Fruit fly (Drosophila melanogaster) whole organism, embryonic: Measurements from ENCODE around the gene regucalcin.

Source experiments
- ATbp ChIP-seq: fragments of 200-800 bp; sonication (Bioruptor generic); optimal IDR thresholded peaks from 2 replicates; lab custom pipeline; 2017; ENCODE audit warnings: missing biosample characterization, mild to moderate bottlenecking, missing genetic modification characterization, missing genetic modification reagents
- CG10979 ChIP-seq: fragments of 200-800 bp; sonication (Bioruptor generic); optimal IDR thresholded peaks from 2 replicates; lab custom pipeline; 2018; ENCODE audit warnings: missing biosample characterization, mild to moderate bottlenecking, missing genetic modification characterization, moderate library complexity
- CG13424 ChIP-seq: fragments of 200-800 bp; sonication (Bioruptor generic); optimal IDR thresholded peaks from 2 replicates; lab custom pipeline; 2019; ENCODE audit warnings: missing biosample characterization, mild to moderate bottlenecking, missing genetic modification characterization, moderate library complexity
- CG14050 ChIP-seq: fragments of 200-800 bp; sonication (Bioruptor generic); IDR thresholded peaks from 3 replicates; pipeline ENCODE4 v1.3.6; 2022; ENCODE audit warnings: missing biosample characterization, missing genetic modification characterization
- CG15269 ChIP-seq: fragments of 200-800 bp; sonication (Bioruptor generic); optimal IDR thresholded peaks from 2 replicates; lab custom pipeline; 2018; ENCODE audit warnings: missing biosample characterization, mild to moderate bottlenecking, missing genetic modification characterization, moderate library complexity
- CG16815 ChIP-seq: fragments of 200-800 bp; sonication (Bioruptor generic); optimal IDR thresholded peaks from 3 replicates; lab custom pipeline; 2017; ENCODE audit warnings: missing biosample characterization, mild to moderate bottlenecking, missing genetic modification characterization
- CG17328 ChIP-seq: fragments of 200-800 bp; sonication (Bioruptor generic); IDR thresholded peaks from 2 replicates; pipeline ENCODE4 v1.3.6; 2022; ENCODE audit warnings: missing biosample characterization, missing genetic modification characterization
- CG18262 ChIP-seq: fragments of 200-800 bp; optimal IDR thresholded peaks from 3 replicates; lab custom pipeline; 2019; ENCODE audit warnings: missing biosample characterization, mild to moderate bottlenecking, missing genetic modification characterization, moderate library complexity
- CG2875 ChIP-seq: fragments of 200-800 bp; sonication (Bioruptor generic); optimal IDR thresholded peaks from 2 replicates; lab custom pipeline; 2017; ENCODE audit warnings: missing biosample characterization, mild to moderate bottlenecking, missing genetic modification characterization, missing genetic modification reagents
- CG2889 ChIP-seq: fragments of 200-800 bp; sonication (Bioruptor generic); IDR thresholded peaks from 3 replicates; pipeline ENCODE4 v1.3.6; 2022; ENCODE audit warnings: missing biosample characterization, missing genetic modification characterization
- CG32532 ChIP-seq: fragments of 200-800 bp; sonication (Bioruptor generic); IDR thresholded peaks from 2 replicates; pipeline ENCODE4 v1.3.6; 2022; ENCODE audit warnings: missing biosample characterization, missing genetic modification characterization
- CG32772 ChIP-seq: fragments of 200-800 bp; sonication (Bioruptor generic); IDR thresholded peaks from 2 replicates; pipeline ENCODE4 v1.3.6; 2022; ENCODE audit warnings: missing biosample characterization, missing genetic modification characterization
- CG4328 ChIP-seq: fragments of 200-800 bp; sonication (Bioruptor generic); optimal IDR thresholded peaks from 3 replicates; lab custom pipeline; 2017; ENCODE audit warnings: missing biosample characterization, missing genetic modification reagents, missing genetic modification characterization
- CG4424 ChIP-seq: fragments of 200-800 bp; sonication (Bioruptor generic); optimal IDR thresholded peaks from 3 replicates; lab custom pipeline; 2016; ENCODE audit warnings: missing biosample characterization, missing genetic modification characterization
- CG6813 ChIP-seq: fragments of 200-800 bp; sonication (Bioruptor generic); optimal IDR thresholded peaks from 2 replicates; lab custom pipeline; 2017; ENCODE audit warnings: missing biosample characterization, missing genetic modification characterization, mild to moderate bottlenecking, moderate library complexity, missing genetic modification reagents
- CG7357 ChIP-seq: fragments of 200-800 bp; sonication (Bioruptor generic); IDR thresholded peaks from 3 replicates; pipeline ENCODE4 v1.3.6; 2022; ENCODE audit warnings: missing biosample characterization, missing genetic modification characterization
- CG8089 ChIP-seq: fragments of 200-800 bp; sonication (Bioruptor generic); optimal IDR thresholded peaks from 3 replicates; lab custom pipeline; 2016; ENCODE audit warnings: missing biosample characterization, missing genetic modification characterization
- CG8359 ChIP-seq: fragments of 200-800 bp; sonication (Bioruptor generic); optimal IDR thresholded peaks from 2 replicates; lab custom pipeline; 2017; ENCODE audit warnings: missing biosample characterization, mild to moderate bottlenecking, missing genetic modification characterization, borderline replicate concordance
- CG9437 ChIP-seq: fragments of 200-800 bp; sonication (Bioruptor generic); optimal IDR thresholded peaks from 2 replicates; lab custom pipeline; 2018; ENCODE audit warnings: missing biosample characterization, mild to moderate bottlenecking, missing genetic modification characterization
- CHES-1-like ChIP-seq: fragments of 200-800 bp; sonication (Bioruptor generic); optimal IDR thresholded peaks from 2 replicates; lab custom pipeline; 2016; ENCODE audit warnings: missing biosample characterization, missing genetic modification characterization
- Dad ChIP-seq: fragments of 200-800 bp; sonication (Bioruptor generic); optimal IDR thresholded peaks from 3 replicates; lab custom pipeline; 2016; ENCODE audit warnings: missing biosample characterization, missing genetic modification characterization
- Ets65A ChIP-seq: fragments of 200-800 bp; sonication (Bioruptor generic); peaks from one replicate; lab custom pipeline; 2016; ENCODE audit warnings: missing biosample characterization, missing genetic modification characterization
- Gug ChIP-seq: fragments of 200-800 bp; sonication (Bioruptor generic); IDR thresholded peaks from 4 replicates; pipeline ENCODE4 v1.3.6; 2022; ENCODE audit warnings: missing biosample characterization, missing genetic modification characterization
- H2.0 ChIP-seq: fragments of 200-800 bp; sonication (Bioruptor generic); IDR thresholded peaks from 2 replicates; pipeline ENCODE4 v1.3.6; 2022; ENCODE audit warnings: missing biosample characterization, missing genetic modification characterization
- HLH54F ChIP-seq: fragments of 200-800 bp; sonication (Bioruptor generic); optimal IDR thresholded peaks from 3 replicates; lab custom pipeline; 2016; ENCODE audit warnings: missing biosample characterization, missing genetic modification characterization
- HmgZ ChIP-seq: fragments of 200-800 bp; sonication (Bioruptor generic); optimal IDR thresholded peaks from 2 replicates; lab custom pipeline; 2018; ENCODE audit warnings: missing biosample characterization, mild to moderate bottlenecking, missing genetic modification characterization
- Hsf ChIP-seq: fragments of 200-800 bp; sonication (Bioruptor generic); optimal IDR thresholded peaks from 3 replicates; lab custom pipeline; 2016; ENCODE audit warnings: missing biosample characterization, missing genetic modification characterization
- Mad ChIP-seq: fragments of 200-800 bp; sonication (Bioruptor generic); optimal IDR thresholded peaks from 2 replicates; lab custom pipeline; 2016; ENCODE audit warnings: missing biosample characterization, missing genetic modification characterization
- Med ChIP-seq: fragments of 200-800 bp; sonication (Bioruptor generic); peaks from one replicate; lab custom pipeline; 2016; ENCODE audit warnings: missing biosample characterization, missing genetic modification characterization, mild to moderate bottlenecking, inconsistent platforms, moderate library complexity
- PHDP ChIP-seq: fragments of 200-800 bp; sonication (Bioruptor generic); optimal IDR thresholded peaks from 3 replicates; lab custom pipeline; 2018; ENCODE audit warnings: missing biosample characterization, mild to moderate bottlenecking, missing genetic modification characterization, moderate library complexity
- Rfx ChIP-seq: fragments of 200-800 bp; sonication (Bioruptor generic); IDR thresholded peaks from 2 replicates; pipeline ENCODE4 v1.3.6; 2022; ENCODE audit warnings: missing biosample characterization, missing genetic modification characterization
- Sox102F ChIP-seq: fragments of 200-800 bp; sonication (Bioruptor generic); optimal IDR thresholded peaks from 2 replicates; lab custom pipeline; 2018; ENCODE audit warnings: missing biosample characterization, mild to moderate bottlenecking, missing genetic modification characterization, moderate library complexity
- Ssrp ChIP-seq: fragments of 200-800 bp; sonication (Bioruptor generic); optimal IDR thresholded peaks from 2 replicates; lab custom pipeline; 2018; ENCODE audit warnings: missing biosample characterization, mild to moderate bottlenecking, missing genetic modification characterization, moderate library complexity
- br ChIP-seq: fragments of >200 bp; optimal IDR thresholded peaks from 2 replicates; lab custom pipeline; 2017
- bsh ChIP-seq, 2 experiments: fragments of 200-800 bp; sonication (Bioruptor generic); optimal IDR thresholded peaks; 2 replicates each; lab custom pipeline; 2017 to 2018; ENCODE audit warnings: mild to moderate bottlenecking in 2 of 2, missing biosample characterization in 2 of 2, missing genetic modification characterization in 2 of 2, moderate library complexity in 1 of 2
- dysf ChIP-seq: fragments of 200-800 bp; sonication (Bioruptor generic); IDR thresholded peaks from 3 replicates; pipeline ENCODE4 v1.3.6; 2022; ENCODE audit warnings: missing biosample characterization, missing genetic modification characterization
- lilli ChIP-seq: fragments of 200-800 bp; sonication (Bioruptor generic); optimal IDR thresholded peaks from 3 replicates; lab custom pipeline; 2016; ENCODE audit warnings: missing biosample characterization, missing genetic modification characterization
- mld ChIP-seq: fragments of 200-800 bp; sonication (Bioruptor generic); IDR thresholded peaks from 3 replicates; pipeline ENCODE4 v1.3.6; 2022; ENCODE audit warnings: missing biosample characterization, missing genetic modification characterization; ENCODE audit not compliant: partially characterized antibody
- nom ChIP-seq: fragments of 200-800 bp; sonication (Bioruptor generic); optimal IDR thresholded peaks from 2 replicates; lab custom pipeline; 2017; ENCODE audit warnings: missing biosample characterization, missing genetic modification characterization, mild to moderate bottlenecking, moderate library complexity, missing genetic modification reagents
- peb ChIP-seq: fragments of 200-800 bp; sonication (Bioruptor generic); IDR thresholded peaks from 2 replicates; pipeline ENCODE4 v1.3.6; 2022; ENCODE audit warnings: missing biosample characterization, missing genetic modification characterization
- prd ChIP-seq, 3 experiments: fragments of >200 bp in 2 of 3; fragments of 200-800 bp in 1 of 3; sonication (Bioruptor generic) in 1 of 3; optimal IDR thresholded peaks in 2 of 3; IDR thresholded peaks in 1 of 3; 2 replicates in 2 of 3; 3 replicates in 1 of 3; pipeline versions ENCODE4 v1.3.6 to Lab custom; 2017 to 2022; ENCODE audit warnings: missing biosample characterization in 1 of 3, missing genetic modification characterization in 1 of 3
- ranshi ChIP-seq: fragments of 200-800 bp; sonication (Bioruptor generic); IDR thresholded peaks from 2 replicates; pipeline ENCODE4 v1.3.6; 2022; ENCODE audit warnings: missing biosample characterization, missing genetic modification characterization
- rib ChIP-seq: fragments of 200-800 bp; sonication (Bioruptor generic); IDR thresholded peaks from 2 replicates; pipeline ENCODE4 v1.3.6; 2022; ENCODE audit warnings: missing biosample characterization, missing genetic modification characterization
- sisA ChIP-seq: fragments of 200-800 bp; sonication (Bioruptor generic); IDR thresholded peaks from 2 replicates; pipeline ENCODE4 v1.3.6; 2022; ENCODE audit warnings: missing biosample characterization, missing genetic modification characterization
- tap ChIP-seq: fragments of 200-800 bp; optimal IDR thresholded peaks from 3 replicates; lab custom pipeline; 2019; ENCODE audit warnings: missing biosample characterization, mild to moderate bottlenecking, missing genetic modification characterization, moderate library complexity
- tgo ChIP-seq: fragments of 200-800 bp; sonication (Bioruptor generic); IDR thresholded peaks from 3 replicates; pipeline ENCODE4 v1.3.6; 2022; ENCODE audit warnings: missing biosample characterization, missing genetic modification characterization
- tin ChIP-seq: fragments of 200-800 bp; sonication (Bioruptor generic); optimal IDR thresholded peaks from 3 replicates; lab custom pipeline; 2016; ENCODE audit warnings: missing biosample characterization, missing genetic modification characterization
- tup ChIP-seq: fragments of 200-800 bp; sonication (Bioruptor generic); optimal IDR thresholded peaks from 2 replicates; lab custom pipeline; 2016; ENCODE audit warnings: missing biosample characterization, mild to moderate bottlenecking, missing genetic modification characterization, moderate library complexity
- zfh2 ChIP-seq: fragments of 200-800 bp; sonication (Bioruptor generic); optimal IDR thresholded peaks from 2 replicates; lab custom pipeline; 2016; ENCODE audit warnings: missing biosample characterization, missing genetic modification characterization

regucalcin gene

DNA sequence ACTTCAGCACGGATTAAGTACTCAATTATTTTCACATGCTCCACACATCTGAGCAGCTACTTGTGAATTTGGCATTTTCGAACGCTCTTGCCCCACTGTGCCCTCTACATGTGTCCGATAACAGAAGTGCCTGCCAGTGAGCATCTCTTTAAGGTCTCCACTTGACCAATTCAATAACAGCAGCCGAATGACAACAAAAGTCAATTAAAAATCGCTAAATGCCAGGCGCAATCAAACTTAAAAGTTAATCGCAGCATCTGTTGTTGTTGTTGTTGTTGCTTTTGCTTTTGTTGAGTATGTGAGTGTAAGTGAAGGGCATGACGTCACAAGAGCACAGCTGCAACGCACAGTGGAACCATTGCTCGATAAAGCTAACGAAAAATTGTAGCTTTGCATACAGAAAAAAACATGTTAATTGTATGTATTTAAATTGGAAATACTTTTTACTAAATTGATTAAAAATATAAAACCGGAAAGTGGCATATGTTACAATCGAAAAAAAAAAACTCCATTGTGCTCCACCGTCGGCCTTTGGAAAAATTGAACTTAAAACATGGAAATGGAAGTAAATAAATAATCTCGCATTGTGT lies 2.7 kb downstream of the regucalcin start (continued):
- TF ChIP-seq CG8359 (GFP tag; lab: Kevin White, UChicago) (peak; percentile 67), Rfx (GFP tag; lab: Robert Waterston, UW) (peak; percentile 23), sisA (GFP tag; lab: Robert Waterston, UW) (peak; percentile 34; the same call in 1 of the 2 replicates), CHES-1-like (GFP tag; lab: Kevin White, UChicago) (peak; percentile 5), CG4328 (GFP tag; lab: Kevin White, UChicago) (no peak), CG6813 (peak; percentile 13), HmgZ (tag; lab: Kevin White, UChicago) (peak; percentile 28), Mad (GFP tag; lab: Kevin White, UChicago) (peak; percentile 14), CG16815 (GFP tag; lab: Kevin White, UChicago) (no peak), CG14050 (GFP tag; lab: Robert Waterston, UW) (0 out of 3 replicates have a peak, but pooled peaks have one; percentile 9), Med (GFP tag; lab: Kevin White, UChicago) (peak; percentile 82), lilli (GFP tag; lab: Kevin White, UChicago) (peak; percentile 26), CG15269 (tag; lab: Kevin White, UChicago) (peak; percentile 37), br (lab: Kevin White, UChicago) (no peak), CG2875 (GFP tag; lab: Kevin White, UChicago) (no peak), CG32532 (GFP tag; lab: Robert Waterston, UW) (peak; percentile 34), CG8089 (no peak), ATbp (GFP tag; lab: Kevin White, UChicago) (no peak), ranshi (peak; percentile 68), CG4424 (peak; percentile 21), peb (GFP tag; lab: Robert Waterston, UW) (0 out of 2 replicates have a peak, but pooled peaks have one; percentile 39), dysf (peak; percentile 40; the same call in 1 of the 3 replicates), CG9437 (peak; percentile 4), Gug (peak; percentile 27; the same call in 2 of the 4 replicates), CG2889 (GFP tag; lab: Robert Waterston, UW) (no peak), nom (GFP tag; lab: Kevin White, UChicago) (peak; percentile 12), tgo (GFP tag; lab: Robert Waterston, UW) (peak; percentile 20; the same call in 1 of the 3 replicates), CG10979 (tag; lab: Kevin White, UChicago) (peak; percentile 46), Dad (GFP tag; lab: Kevin White, UChicago) (peak; percentile 20), CG18262 (tag; lab: Kevin White, UChicago) (peak; percentile 46), Hsf (peak; percentile 17), mld (no peak), H2.0 (GFP tag; lab: Robert Waterston, UW) (peak; percentile 30), CG17328 (GFP tag; lab: Robert Waterston, UW) (peak; percentile 56; the same call in 1 of the 2 replicates), HLH54F (peak; percentile 18), tup (no peak), rib (GFP tag; lab: Robert Waterston, UW) (no peak), CG13424 (peak; percentile 28), prd (optimal IDR thresholded peaks at IDR 0.05; lab: Kevin White, UChicago) (no peak), prd (GFP tag; IDR thresholded peaks at IDR 0.05; lab: Robert Waterston, UW) (peak; percentile 27), Ets65A (peak; percentile 74), CG7357 (GFP tag; lab: Robert Waterston, UW) (0 out of 3 replicates have a peak, but pooled peaks have one; percentile 22), CG32772 (GFP tag; lab: Robert Waterston, UW) (peak; percentile 46), tap (tag; lab: Kevin White, UChicago) (no peak), tin (GFP tag; lab: Kevin White, UChicago) (peak; percentile 28), zfh2 (peak; percentile 7), bsh (GFP tag; optimal IDR thresholded peaks at IDR 0.05; lab: Kevin White, UChicago) (peak in 1 of 2 experiments; percentile 39), PHDP (peak; percentile 37), Sox102F (GFP tag; lab: Kevin White, UChicago) (peak; percentile 23), Ssrp (tag; lab: Kevin White, UChicago) (peak; percentile 1)
